Fruit fly (Drosophila melanogaster): Measurements from ENCODE around the gene CG7556.

dm6 chrX:19191597-19191996 lies 12.0 kb upstream of the CG7556 start:
- TF ChIP-seq kay (GFP tag; ENCODE audit: borderline replicate concordance) (no peak), CG33017 (tag; optimal IDR thresholded peaks at IDR 0.05) (no peak), cic (GFP tag; optimal IDR thresholded peaks at IDR 0.05) (no peak), cnc (optimal IDR thresholded peaks at IDR 0.05) (no peak), CG14711 (tag; optimal IDR thresholded peaks at IDR 0.05) (no peak), CG5204 (GFP tag; optimal IDR thresholded peaks at IDR 0.05) (no peak), CG11617 (GFP tag; optimal IDR thresholded peaks at IDR 0.05) (no peak), ovo (GFP tag; optimal IDR thresholded peaks at IDR 0.05) (no peak), CG7101 (tag; optimal IDR thresholded peaks at IDR 0.05) (no peak), Mnt (GFP tag; optimal IDR thresholded peaks at IDR 0.05) (no peak)

Data from whole organism, adult.